Worm (Caenorhabditis elegans) whole organism, midembryonic: ENCODE measurements around the gene ZK899.5.

ENCODE experiments used
- T22C8.4 ChIP-seq: fragments of 200-800 bp; sonication (Bioruptor generic); IDR thresholded peaks from 2 replicates; pipeline ENCODE4 v1.3.6; 2022; ENCODE audit warnings: missing genetic modification characterization, missing compliant biosample characterization
- cog-1 ChIP-seq: sonication (generic microtip); optimal IDR thresholded peaks from 2 replicates; lab custom pipeline; 2016; ENCODE audit warnings: missing genetic modification characterization, missing compliant biosample characterization
- flt-1 ChIP-seq: fragments of 200-800 bp; sonication (Bioruptor generic); IDR thresholded peaks from 2 replicates; pipeline ENCODE4 v1.3.6; 2022; ENCODE audit warnings: missing genetic modification characterization, missing compliant biosample characterization
- med-1 ChIP-seq: sonication (generic microtip); optimal IDR thresholded peaks from 2 replicates; lab custom pipeline; 2017; ENCODE audit warnings: missing genetic modification characterization, mild to moderate bottlenecking, missing compliant biosample characterization, antibody characterized with exemption, missing genetic modification reagents; ENCODE audit not compliant: insufficient read depth
- ref-1 ChIP-seq: fragments of 200-800 bp; sonication (Bioruptor generic); conservative IDR thresholded peaks from 2 replicates; pipeline ENCODE4 v1.3.6; 2022; ENCODE audit warnings: missing genetic modification reagents, missing genetic modification characterization, missing compliant biosample characterization
- ztf-23 ChIP-seq: fragments of 200-800 bp; sonication (Bioruptor generic); IDR thresholded peaks from 2 replicates; pipeline ENCODE4 v1.3.6; 2022; ENCODE audit warnings: missing genetic modification reagents, missing genetic modification characterization, missing compliant biosample characterization

- no peak for TF ChIP-seq ztf-23 (GFP tag; lab: Robert Waterston, UW)
- no peak for TF ChIP-seq flt-1 (GFP tag; lab: Robert Waterston, UW)
- TF ChIP-seq T22C8.4 (GFP tag; lab: Robert Waterston, UW) = no peak
- TF ChIP-seq cog-1 (tag; lab: Kevin White, UChicago) = no peak
- TF ChIP-seq ref-1 = no peak
- TF ChIP-seq med-1 = no peak
These were observed 8.7 kb downstream of the ZK899.5 start, which contains the start of gene ZK899.2 for ce11 chrX:9451944-9452453.
